ENCODE assay signal across 2 fruit fly cellular contexts in the genomic region with DNA sequence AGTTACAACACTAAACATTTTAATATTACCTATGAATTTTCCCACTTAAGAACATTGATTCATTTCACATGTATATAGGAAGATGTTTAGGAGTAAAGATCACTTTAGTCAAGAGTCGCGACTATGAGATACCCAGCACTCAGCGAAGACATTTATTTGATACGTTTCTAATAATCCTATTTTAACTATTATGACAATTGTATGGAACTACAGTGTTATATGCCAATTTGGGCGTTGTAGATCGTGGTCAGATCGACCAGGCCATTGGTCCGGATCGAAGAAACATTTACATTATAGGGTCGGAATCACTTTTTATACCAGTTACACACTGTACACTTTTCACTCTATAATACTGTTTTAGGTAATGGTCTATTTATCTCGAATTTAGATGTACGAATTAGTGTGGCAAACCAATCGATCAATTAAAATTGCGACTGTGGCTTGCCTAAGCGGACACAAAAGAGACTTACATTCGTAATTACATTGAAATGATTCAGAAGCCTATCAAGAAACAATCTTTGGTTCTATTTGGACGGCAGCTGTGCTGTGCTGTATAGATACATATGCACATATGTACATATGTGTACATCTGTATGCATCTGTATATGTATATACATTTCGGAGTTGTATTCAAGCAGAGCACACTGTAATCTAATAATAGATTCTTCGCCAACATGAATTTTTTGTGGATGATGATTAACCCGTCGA.
TF ChIP-seq lines count a peak whose summit lies in the region.

No protein-coding gene starts in this region.

- no peak for TF ChIP-seq CTCF in whole organism, embryonic (GFP tag; optimal IDR thresholded peaks at IDR 0.05; lab: Kevin White, UChicago)

TF ChIP-seq in whole organism, embryonic, 481 proteins besides CTCF, POLR2A, EP300 and RAD21 (continues in another document):
- TF ChIP-seq GATAe (GFP tag; conservative IDR thresholded peaks at IDR 0.05; lab: Robert Waterston, UW) (no peak), br (optimal IDR thresholded peaks at IDR 0.05; lab: Kevin White, UChicago) (no peak), hkb (optimal IDR thresholded peaks at IDR 0.05; lab: Kevin White, UChicago) (no peak), hkb (GFP tag; IDR thresholded peaks at IDR 0.05; lab: Robert Waterston, UW) (no peak), pita (GFP tag; optimal IDR thresholded peaks at IDR 0.05; lab: Kevin White, UChicago) (no peak), usp (GFP tag; optimal IDR thresholded peaks at IDR 0.05; lab: Kevin White, UChicago) (no peak), CG11696 (GFP tag; IDR thresholded peaks at IDR 0.05; lab: Robert Waterston, UW) (peak; percentile 58; the same call in 1 of the 2 replicates), CG8944 (GFP tag; optimal IDR thresholded peaks at IDR 0.05; lab: Kevin White, UChicago) (no peak), CG10147 (GFP tag; optimal IDR thresholded peaks at IDR 0.05; lab: Kevin White, UChicago) (no peak), cg (GFP tag; optimal IDR thresholded peaks at IDR 0.05; lab: Kevin White, UChicago) (peak; percentile 88), tap (tag; optimal IDR thresholded peaks at IDR 0.05; lab: Kevin White, UChicago) (no peak), dan (GFP tag; IDR thresholded peaks at IDR 0.05; lab: Robert Waterston, UW) (no peak), CG14667 (GFP tag; IDR thresholded peaks at IDR 0.05; lab: Robert Waterston, UW) (no peak), Dfd (GFP tag; optimal IDR thresholded peaks at IDR 0.05; lab: Kevin White, UChicago) (no peak), lmd (GFP tag; IDR thresholded peaks at IDR 0.05; lab: Robert Waterston, UW) (no peak), Myb (GFP tag; optimal IDR thresholded peaks at IDR 0.05; lab: Kevin White, UChicago) (no peak), repo (GFP tag; optimal IDR thresholded peaks at IDR 0.05; lab: Kevin White, UChicago) (no peak), kay (GFP tag; optimal IDR thresholded peaks at IDR 0.05; lab: Kevin White, UChicago) (peak; percentile 9), h (optimal IDR thresholded peaks at IDR 0.05; lab: Kevin White, UChicago) (no peak), CG15601 (tag; optimal IDR thresholded peaks at IDR 0.05; lab: Kevin White, UChicago) (no peak), CG16779 (GFP tag; IDR thresholded peaks at IDR 0.05; lab: Robert Waterston, UW) (no peak), D19B (GFP tag; optimal IDR thresholded peaks at IDR 0.05; lab: Kevin White, UChicago) (peak; percentile 62), CG5180 (GFP tag; optimal IDR thresholded peaks at IDR 0.05; lab: Kevin White, UChicago) (no peak), CG32532 (GFP tag; IDR thresholded peaks at IDR 0.05; lab: Robert Waterston, UW) (no peak), fd96Cb (tag; optimal IDR thresholded peaks at IDR 0.05; lab: Kevin White, UChicago) (no peak), CG4360 (GFP tag; IDR thresholded peaks at IDR 0.05; lab: Robert Waterston, UW) (no peak), fd3F (GFP tag; optimal IDR thresholded peaks at IDR 0.05; lab: Kevin White, UChicago) (no peak), fu2 (GFP tag; optimal IDR thresholded peaks at IDR 0.05; lab: Kevin White, UChicago) (no peak), Oli (tag; optimal IDR thresholded peaks at IDR 0.05; lab: Kevin White, UChicago) (no peak), CG6254 (GFP tag; optimal IDR thresholded peaks at IDR 0.05; lab: Kevin White, UChicago) (no peak), Max (GFP tag; optimal IDR thresholded peaks at IDR 0.05; lab: Kevin White, UChicago) (no peak), CG7357 (GFP tag; IDR thresholded peaks at IDR 0.05; lab: Robert Waterston, UW) (0 out of 3 replicates have a peak, but pooled peaks have one; percentile 43), ab (GFP tag; optimal IDR thresholded peaks at IDR 0.05; lab: Kevin White, UChicago) (no peak), Eip74EF (GFP tag; optimal IDR thresholded peaks at IDR 0.05; lab: Kevin White, UChicago) (peak in 1 of 2 experiments; percentile 31), Hmx (GFP tag; optimal IDR thresholded peaks at IDR 0.05; lab: Kevin White, UChicago) (no peak), Hr3 (GFP tag; optimal IDR thresholded peaks at IDR 0.05; lab: Kevin White, UChicago) (no peak), Dbx (GFP tag; IDR thresholded peaks at IDR 0.05; lab: Robert Waterston, UW) (no peak), grau (tag; optimal IDR thresholded peaks at IDR 0.05; lab: Kevin White, UChicago) (peak; percentile 80), Antp (GFP tag; optimal IDR thresholded peaks at IDR 0.05; lab: Kevin White, UChicago) (no peak), CG32767 (GFP tag; IDR thresholded peaks at IDR 0.05; lab: Robert Waterston, UW) (peak; percentile 79), gsb-n (tag; optimal IDR thresholded peaks at IDR 0.05; lab: Kevin White, UChicago) (no peak), Ssrp (tag; optimal IDR thresholded peaks at IDR 0.05; lab: Kevin White, UChicago) (no peak), dpn (GFP tag; optimal IDR thresholded peaks at IDR 0.05; lab: Kevin White, UChicago) (no peak), sqz (GFP tag; optimal IDR thresholded peaks at IDR 0.05; lab: Kevin White, UChicago) (no peak)

TF ChIP-seq in whole organism, prepupa, 60 proteins besides CTCF, POLR2A, EP300 and RAD21:
- TF ChIP-seq CG15336 (GFP tag; IDR thresholded peaks at IDR 0.05; lab: Robert Waterston, UW) (no peak), Eip78C (GFP tag; lab: Kevin White, UChicago) (peak; percentile 12)
